Worm (Caenorhabditis elegans) whole organism, late embryonic: ENCODE results near the gene F52E1.5.

Experiments used
- K02D7.2 ChIP-seq: sonication (generic microtip); optimal IDR thresholded peaks from 2 replicates; lab custom pipeline; 2017; ENCODE audit warnings: mild to moderate bottlenecking, missing genetic modification characterization, missing compliant biosample characterization
- K09A11.1 ChIP-seq: sonication (generic microtip); optimal IDR thresholded peaks from 2 replicates; lab custom pipeline; 2017; ENCODE audit warnings: antibody characterized with exemption, mild to moderate bottlenecking, missing genetic modification characterization, missing compliant biosample characterization; ENCODE audit not compliant: insufficient read depth
- Y22D7AL.16 ChIP-seq: sonication (generic microtip); optimal IDR thresholded peaks from 2 replicates; lab custom pipeline; 2016; ENCODE audit warnings: missing genetic modification characterization, missing compliant biosample characterization
- ama-1 ChIP-seq: fragments of 150-350 bp; optimal IDR thresholded peaks from 2 replicates; lab custom pipeline; 2014
- ceh-14 ChIP-seq: sonication (generic microtip); optimal IDR thresholded peaks from 2 replicates; lab custom pipeline; 2016; ENCODE audit warnings: missing genotype, missing genetic modification characterization, missing compliant biosample characterization
- ceh-18 ChIP-seq: sonication (generic microtip); optimal IDR thresholded peaks from 2 replicates; lab custom pipeline; 2016; ENCODE audit warnings: missing genetic modification characterization, missing compliant biosample characterization
- ceh-22 ChIP-seq: sonication (generic microtip); optimal IDR thresholded peaks from 2 replicates; lab custom pipeline; 2017; ENCODE audit warnings: missing biosample characterization, missing genetic modification characterization
- ceh-24 ChIP-seq: sonication (generic microtip); optimal IDR thresholded peaks from 2 replicates; lab custom pipeline; 2016; ENCODE audit warnings: mild to moderate bottlenecking, missing genetic modification characterization, missing compliant biosample characterization
- ceh-30 ChIP-seq: fragments of 150-350 bp; optimal IDR thresholded peaks from 2 replicates; lab custom pipeline; 2014; ENCODE audit warnings: missing biosample characterization, missing genetic modification characterization
- ceh-34 ChIP-seq: sonication (generic microtip); optimal IDR thresholded peaks from 2 replicates; lab custom pipeline; 2016; ENCODE audit warnings: mild to moderate bottlenecking, missing genetic modification characterization, missing compliant biosample characterization
- ceh-45 ChIP-seq: fragments of 200-800 bp; sonication (Bioruptor generic); IDR thresholded peaks from 2 replicates; pipeline ENCODE4 v1.3.6; 2022; ENCODE audit warnings: missing genetic modification reagents, missing genetic modification characterization, missing compliant biosample characterization
- ceh-48 ChIP-seq: sonication (generic microtip); optimal IDR thresholded peaks from 2 replicates; lab custom pipeline; 2016; ENCODE audit warnings: missing genetic modification characterization, inconsistent platforms, missing compliant biosample characterization
- ceh-9 ChIP-seq: sonication (generic microtip); optimal IDR thresholded peaks from 2 replicates; lab custom pipeline; 2016; ENCODE audit warnings: mild to moderate bottlenecking, missing genetic modification characterization, inconsistent platforms, missing compliant biosample characterization
- che-1 ChIP-seq: sonication (generic microtip); optimal IDR thresholded peaks from 2 replicates; lab custom pipeline; 2016; ENCODE audit warnings: mild to moderate bottlenecking, missing genetic modification characterization, missing compliant biosample characterization
- dmd-4 ChIP-seq: sonication (generic microtip); optimal IDR thresholded peaks from 2 replicates; lab custom pipeline; 2016; ENCODE audit warnings: borderline replicate concordance, missing genetic modification characterization, missing compliant biosample characterization
- eyg-1 ChIP-seq: sonication (generic microtip); optimal IDR thresholded peaks from 2 replicates; lab custom pipeline; 2016; ENCODE audit warnings: missing genotype, missing genetic modification characterization, missing compliant biosample characterization
- fax-1 ChIP-seq: sonication (generic microtip); optimal IDR thresholded peaks from 2 replicates; lab custom pipeline; 2016; ENCODE audit warnings: missing genotype, missing genetic modification characterization, missing compliant biosample characterization
- fkh-10 ChIP-seq: fragments of 150-350 bp; optimal IDR thresholded peaks from 2 replicates; lab custom pipeline; 2014; ENCODE audit warnings: missing biosample characterization, missing genetic modification reagents, missing genetic modification characterization
- fkh-6 ChIP-seq: sonication (generic microtip); optimal IDR thresholded peaks from 2 replicates; lab custom pipeline; 2016; ENCODE audit warnings: missing genetic modification characterization, missing compliant biosample characterization
- gmeb-2 ChIP-seq: sonication (generic microtip); optimal IDR thresholded peaks from 2 replicates; lab custom pipeline; 2016; ENCODE audit warnings: missing genetic modification characterization, inconsistent platforms, missing compliant biosample characterization
- hlh-13 ChIP-seq: fragments of 200-800 bp; sonication (Bioruptor generic); optimal IDR thresholded peaks from 2 replicates; lab custom pipeline; 2018; ENCODE audit warnings: mild to moderate bottlenecking, missing genetic modification characterization, missing compliant biosample characterization
- hlh-30 ChIP-seq: sonication (generic microtip); optimal IDR thresholded peaks from 2 replicates; lab custom pipeline; 2017; ENCODE audit warnings: antibody characterized with exemption, missing genetic modification characterization, missing compliant biosample characterization; ENCODE audit not compliant: insufficient read depth
- mec-3 ChIP-seq: sonication (generic microtip); optimal IDR thresholded peaks from 2 replicates; lab custom pipeline; 2016; ENCODE audit warnings: borderline replicate concordance, missing genetic modification characterization, missing compliant biosample characterization
- nfya-1 ChIP-seq: sonication (generic microtip); optimal IDR thresholded peaks from 2 replicates; lab custom pipeline; 2017; ENCODE audit warnings: missing genetic modification characterization, mild to moderate bottlenecking, missing compliant biosample characterization, antibody characterized with exemption, moderate library complexity
- npax-4 ChIP-seq: sonication (generic microtip); optimal IDR thresholded peaks from 2 replicates; lab custom pipeline; 2016; ENCODE audit warnings: missing genetic modification characterization, missing compliant biosample characterization
- odd-2 ChIP-seq: sonication (generic microtip); optimal IDR thresholded peaks from 2 replicates; lab custom pipeline; 2017; ENCODE audit warnings: antibody characterized with exemption, mild to moderate bottlenecking, missing genetic modification characterization, missing compliant biosample characterization
- pqm-1 ChIP-seq: sonication (generic microtip); optimal IDR thresholded peaks from 2 replicates; lab custom pipeline; 2016; ENCODE audit warnings: missing genetic modification characterization, missing compliant biosample characterization
- pros-1 ChIP-seq: fragments of 150-350 bp; optimal IDR thresholded peaks from 2 replicates; lab custom pipeline; 2014; ENCODE audit warnings: missing biosample characterization, missing genetic modification reagents, missing genetic modification characterization
- rnt-1 ChIP-seq: sonication (generic microtip); optimal IDR thresholded peaks from 2 replicates; lab custom pipeline; 2016; ENCODE audit warnings: missing genetic modification characterization, missing compliant biosample characterization
- sox-2 ChIP-seq: fragments of 200-800 bp; sonication (Bioruptor generic); IDR thresholded peaks from 2 replicates; pipeline ENCODE4 v1.3.6; 2022; ENCODE audit warnings: missing genetic modification reagents, missing genetic modification characterization, missing compliant biosample characterization
- sox-4 ChIP-seq: sonication (generic microtip); optimal IDR thresholded peaks from 2 replicates; lab custom pipeline; 2017; ENCODE audit warnings: mild to moderate bottlenecking, missing genetic modification characterization, inconsistent platforms, missing compliant biosample characterization
- syd-9 ChIP-seq: sonication (generic microtip); optimal IDR thresholded peaks from 2 replicates; lab custom pipeline; 2016; ENCODE audit warnings: mild to moderate bottlenecking, missing genetic modification characterization, moderate library complexity, missing compliant biosample characterization
- tbx-7 ChIP-seq: sonication (generic microtip); optimal IDR thresholded peaks from 2 replicates; lab custom pipeline; 2016; ENCODE audit warnings: missing genotype, missing genetic modification characterization, missing compliant biosample characterization
- ttx-3 ChIP-seq: sonication (generic microtip); optimal IDR thresholded peaks from 2 replicates; lab custom pipeline; 2016; ENCODE audit warnings: missing genetic modification reagents, missing genetic modification characterization, missing compliant biosample characterization
- unc-42 ChIP-seq: sonication (generic microtip); optimal IDR thresholded peaks from 2 replicates; lab custom pipeline; 2016; ENCODE audit warnings: missing genotype, missing genetic modification characterization, missing compliant biosample characterization
- unc-55 ChIP-seq: sonication (generic microtip); optimal IDR thresholded peaks from 2 replicates; lab custom pipeline; 2017; ENCODE audit warnings: missing biosample characterization, missing genetic modification reagents, missing genetic modification characterization
- zip-5 ChIP-seq: sonication (generic microtip); optimal IDR thresholded peaks from 2 replicates; lab custom pipeline; 2016; ENCODE audit warnings: missing genetic modification characterization, missing compliant biosample characterization
- ztf-16 ChIP-seq: sonication (generic microtip); optimal IDR thresholded peaks from 2 replicates; lab custom pipeline; 2017; ENCODE audit warnings: missing genetic modification characterization, missing compliant biosample characterization

F52E1.5 gene

ce11 chrV:8384809-8385208 is 5.5 kb downstream of the F52E1.5 start:
- TF ChIP-seq ceh-48 (tag; lab: Kevin White, UChicago) (no peak), npax-4 (no peak), fax-1 (no peak), dmd-4 (tag; lab: Kevin White, UChicago) (no peak), ceh-14 (tag; lab: Kevin White, UChicago) (no peak), che-1 (no peak), syd-9 (tag; lab: Kevin White, UChicago) (no peak), ttx-3 (tag; lab: Kevin White, UChicago) (no peak), K09A11.1 (no peak)

- TF ChIP-seq rnt-1 (tag; lab: Kevin White, UChicago) (no peak), fax-1 (no peak), hlh-13 (GFP tag; lab: Kevin White, UChicago) (no peak), ceh-24 (tag; lab: Kevin White, UChicago) (no peak), ceh-30 (no peak), ama-1 (lab: Kevin White, UChicago) (no peak), hlh-30 (tag; lab: Kevin White, UChicago) (no peak), fkh-6 (tag; lab: Kevin White, UChicago) (no peak), sox-2 (GFP tag; lab: Robert Waterston, UW) (no peak), unc-55 (GFP tag; lab: Kevin White, UChicago) (no peak), gmeb-2 (tag; lab: Kevin White, UChicago) (no peak), ceh-45 (GFP tag; lab: Robert Waterston, UW) (no peak), nfya-1 (tag; lab: Kevin White, UChicago) (no peak), K02D7.2 (tag; lab: Kevin White, UChicago) (no peak), ceh-18 (tag; lab: Kevin White, UChicago) (no peak), ceh-22 (no peak), unc-42 (tag; lab: Kevin White, UChicago) (no peak), ceh-34 (tag; lab: Kevin White, UChicago) (no peak), tbx-7 (tag; lab: Kevin White, UChicago) (no peak), sox-4 (tag; lab: Kevin White, UChicago) (no peak)
Observed at ce11 chrV:8385879-8386530, 6.7 kb downstream of the F52E1.5 start, which contains the start of gene hsp-17. TSS of gene hsp-17 (minus strand) at chrV:8385929.

ce11 chrV:8387056-8387455 is 7.8 kb downstream of the F52E1.5 start, which contains the start of gene gcy-7:
TSS of gene gcy-7 (plus strand) at chrV:8387356.
- TF ChIP-seq rnt-1 (tag; lab: Kevin White, UChicago) (no peak), odd-2 (tag; lab: Kevin White, UChicago) (no peak), eyg-1 (tag; lab: Kevin White, UChicago) (no peak), mec-3 (no peak), ceh-9 (no peak), pros-1 (tag; lab: Kevin White, UChicago) (no peak), fkh-10 (GFP tag; lab: Kevin White, UChicago) (no peak), zip-5 (tag; lab: Kevin White, UChicago) (no peak), K09A11.1 (no peak), pqm-1 (tag; lab: Kevin White, UChicago) (no peak), che-1 (no peak), Y22D7AL.16 (tag; lab: Kevin White, UChicago) (no peak), ztf-16 (no peak), hlh-13 (GFP tag; lab: Kevin White, UChicago) (no peak)
